Worm (Caenorhabditis elegans) whole organism, L1 larva: ENCODE results near the gene fipr-6.

Experiments
- C16A3.4 ChIP-seq: fragments of 150-350 bp; optimal IDR thresholded peaks from 2 replicates; lab custom pipeline; 2014; ENCODE audit warnings: missing biosample characterization, missing genetic modification characterization
- Y116A8C.19 ChIP-seq: sonication (generic microtip); optimal IDR thresholded peaks from 2 replicates; lab custom pipeline; 2016; ENCODE audit warnings: missing compliant biosample characterization, missing genetic modification characterization, borderline replicate concordance
- alr-1 ChIP-seq: fragments of 200-800 bp; sonication (Bioruptor generic); optimal IDR thresholded peaks from 2 replicates; lab custom pipeline; 2018; ENCODE audit warnings: borderline replicate concordance, mild to moderate bottlenecking, missing genetic modification characterization, missing compliant biosample characterization
- ceh-63 ChIP-seq: fragments of 200-800 bp; sonication (Bioruptor generic); optimal IDR thresholded peaks from 2 replicates; lab custom pipeline; 2018; ENCODE audit warnings: mild to moderate bottlenecking, missing genetic modification characterization, missing compliant biosample characterization
- ceh-82 ChIP-seq, 3 experiments: fragments of 150-350 bp in 1 of 3; sonication (generic microtip) in 2 of 3; optimal IDR thresholded peaks; 2 replicates each; lab custom pipeline; 2014 to 2017; ENCODE audit warnings: missing biosample characterization in 3 of 3, missing genetic modification characterization in 3 of 3
- ceh-88 ChIP-seq: fragments of 200-800 bp; sonication (Bioruptor generic); IDR thresholded peaks from 2 replicates; pipeline ENCODE4 v1.3.6; 2022; ENCODE audit warnings: missing genetic modification characterization, missing compliant biosample characterization
- dpl-1 ChIP-seq, 3 experiments: fragments of 150-350 bp in 2 of 3; sonication (generic microtip) in 1 of 3; optimal IDR thresholded peaks; 2 replicates each; lab custom pipeline; 2014 to 2017; ENCODE audit warnings: missing biosample characterization in 3 of 3, missing genetic modification characterization in 3 of 3, missing genetic modification reagents in 3 of 3
- egl-13 ChIP-seq: sonication (generic microtip); optimal IDR thresholded peaks from 2 replicates; lab custom pipeline; 2016; ENCODE audit warnings: missing genotype, missing genetic modification reagents, missing genetic modification characterization, missing compliant biosample characterization
- egl-27 ChIP-seq, 2 experiments: fragments of 150-350 bp in 1 of 2; sonication (generic microtip); optimal IDR thresholded peaks; 3 replicates each; lab custom pipeline; 2017 to 2018; ENCODE audit warnings: missing biosample characterization in 2 of 2, missing genetic modification characterization in 2 of 2, missing genetic modification reagents in 2 of 2
- elt-2 ChIP-seq: sonication (generic microtip); optimal IDR thresholded peaks from 2 replicates; lab custom pipeline; 2016; ENCODE audit warnings: missing genetic modification characterization, mild to moderate bottlenecking, inconsistent platforms, missing compliant biosample characterization, missing genetic modification reagents
- fkh-4 ChIP-seq: sonication (generic microtip); optimal IDR thresholded peaks from 2 replicates; lab custom pipeline; 2016; ENCODE audit warnings: missing compliant biosample characterization, missing genetic modification characterization, borderline replicate concordance
- fos-1 ChIP-seq: fragments of 150-350 bp; optimal IDR thresholded peaks from 2 replicates; lab custom pipeline; 2014; ENCODE audit warnings: missing biosample characterization, missing genetic modification characterization
- grh-1 ChIP-seq: fragments of 200-800 bp; sonication (Bioruptor generic); IDR thresholded peaks from 2 replicates; pipeline ENCODE4 v1.3.6; 2022; ENCODE audit warnings: missing genetic modification reagents, missing genetic modification characterization, missing compliant biosample characterization
- hlh-17 ChIP-seq: fragments of 200-800 bp; sonication (Bioruptor generic); optimal IDR thresholded peaks from 2 replicates; lab custom pipeline; 2018; ENCODE audit warnings: missing genetic modification characterization, mild to moderate bottlenecking, missing compliant biosample characterization, moderate library complexity, borderline replicate concordance
- hlh-4 ChIP-seq: sonication (generic microtip); optimal IDR thresholded peaks from 2 replicates; lab custom pipeline; 2016; ENCODE audit warnings: mild to moderate bottlenecking, missing genetic modification characterization, missing compliant biosample characterization
- hpl-2 ChIP-seq: fragments of 150-350 bp; optimal IDR thresholded peaks from 2 replicates; lab custom pipeline; 2014; ENCODE audit warnings: missing biosample characterization, missing genetic modification reagents, missing genetic modification characterization
- irx-1 ChIP-seq: sonication (generic microtip); optimal IDR thresholded peaks from 2 replicates; lab custom pipeline; 2016; ENCODE audit warnings: missing genetic modification characterization, missing compliant biosample characterization
- isw-1 ChIP-seq: fragments of 200-800 bp; sonication (Bioruptor generic); IDR thresholded peaks from 2 replicates; pipeline ENCODE4 v1.3.6; 2022; ENCODE audit warnings: missing genetic modification characterization, missing compliant biosample characterization
- lin-15B ChIP-seq: fragments of 150-350 bp; sonication (generic microtip); optimal IDR thresholded peaks from 3 replicates; lab custom pipeline; 2014; ENCODE audit warnings: missing biosample characterization, missing genetic modification characterization
- lsy-2 ChIP-seq, 2 experiments: fragments of 150-350 bp; optimal IDR thresholded peaks; 2 replicates each; lab custom pipeline; 2014; ENCODE audit warnings: missing biosample characterization in 2 of 2, missing genetic modification characterization in 2 of 2
- mab-9 ChIP-seq: fragments of 200-800 bp; sonication (Bioruptor generic); IDR thresholded peaks from 2 replicates; pipeline ENCODE4 v1.3.6; 2022; ENCODE audit warnings: missing genetic modification reagents, missing genetic modification characterization, missing compliant biosample characterization
- mdl-1 ChIP-seq, 2 experiments: fragments of 150-350 bp; optimal IDR thresholded peaks; 2 replicates each; lab custom pipeline; 2014 to 2017; ENCODE audit warnings: missing biosample characterization in 2 of 2, missing genetic modification characterization in 2 of 2, inconsistent platforms in 1 of 2
- mef-2 ChIP-seq: fragments of 150-350 bp; optimal IDR thresholded peaks from 2 replicates; lab custom pipeline; 2014; ENCODE audit warnings: missing biosample characterization, missing genetic modification characterization
- nhr-11 ChIP-seq: fragments of 150-350 bp; optimal IDR thresholded peaks from 2 replicates; lab custom pipeline; 2014; ENCODE audit warnings: missing biosample characterization, missing genetic modification characterization
- nhr-237 ChIP-seq: fragments of 150-350 bp; optimal IDR thresholded peaks from 2 replicates; lab custom pipeline; 2014; ENCODE audit warnings: missing biosample characterization, missing genetic modification characterization
- nhr-28 ChIP-seq: fragments of 150-350 bp; optimal IDR thresholded peaks from 2 replicates; lab custom pipeline; 2014; ENCODE audit warnings: missing biosample characterization, missing genetic modification characterization
- nhr-47 ChIP-seq: sonication (generic microtip); optimal IDR thresholded peaks from 2 replicates; lab custom pipeline; 2016; ENCODE audit warnings: mild to moderate bottlenecking, missing genetic modification characterization, moderate library complexity, missing compliant biosample characterization
- nhr-71 ChIP-seq: sonication (generic microtip); optimal IDR thresholded peaks from 2 replicates; lab custom pipeline; 2016; ENCODE audit warnings: mild to moderate bottlenecking, missing genetic modification characterization, moderate library complexity, missing compliant biosample characterization
- nhr-76 ChIP-seq: sonication (generic microtip); optimal IDR thresholded peaks from 2 replicates; lab custom pipeline; 2017; ENCODE audit warnings: missing biosample characterization, missing genetic modification characterization
- nhr-84 ChIP-seq: sonication (generic microtip); optimal IDR thresholded peaks from 2 replicates; lab custom pipeline; 2017; ENCODE audit warnings: missing biosample characterization, missing genetic modification characterization
- nhr-85 ChIP-seq: sonication (generic microtip); peaks from one replicate; lab custom pipeline; 2016; ENCODE audit warnings: missing genetic modification characterization, inconsistent platforms, missing compliant biosample characterization
- pqm-1 ChIP-seq: sonication (generic microtip); optimal IDR thresholded peaks from 3 replicates; lab custom pipeline; 2017; ENCODE audit warnings: missing biosample characterization, missing genetic modification characterization
- snpc-4 ChIP-seq: fragments of 150-350 bp; optimal IDR thresholded peaks from 2 replicates; lab custom pipeline; 2014; ENCODE audit warnings: missing biosample characterization, missing genetic modification characterization
- sptf-1 ChIP-seq: fragments of 150-350 bp; optimal IDR thresholded peaks from 2 replicates; lab custom pipeline; 2014; ENCODE audit warnings: missing biosample characterization, missing genetic modification characterization
- tbx-2 ChIP-seq: sonication (generic microtip); optimal IDR thresholded peaks from 2 replicates; lab custom pipeline; 2016; ENCODE audit warnings: missing genetic modification characterization, missing compliant biosample characterization
- tlp-1 ChIP-seq: fragments of 150-350 bp; optimal IDR thresholded peaks from 2 replicates; lab custom pipeline; 2014; ENCODE audit warnings: missing biosample characterization, missing genetic modification characterization
- unc-62 ChIP-seq: fragments of 150-350 bp; optimal IDR thresholded peaks from 2 replicates; lab custom pipeline; 2014; ENCODE audit warnings: missing biosample characterization, missing genetic modification reagents, missing genetic modification characterization
- unc-86 ChIP-seq: sonication (generic microtip); optimal IDR thresholded peaks from 2 replicates; lab custom pipeline; 2016; ENCODE audit warnings: missing genetic modification characterization, missing compliant biosample characterization
- unc-98 ChIP-seq: fragments of 200-800 bp; sonication (Bioruptor generic); IDR thresholded peaks from 2 replicates; pipeline ENCODE4 v1.3.6; 2022; ENCODE audit warnings: missing genetic modification characterization, missing compliant biosample characterization
- xbp-1 ChIP-seq: sonication (generic microtip); optimal IDR thresholded peaks from 2 replicates; lab custom pipeline; 2016; ENCODE audit warnings: missing genetic modification characterization, missing compliant biosample characterization
- zag-1 ChIP-seq: fragments of 150-350 bp; optimal IDR thresholded peaks from 2 replicates; lab custom pipeline; 2014; ENCODE audit warnings: missing biosample characterization, missing genetic modification characterization

Gene fipr-6

DNA sequence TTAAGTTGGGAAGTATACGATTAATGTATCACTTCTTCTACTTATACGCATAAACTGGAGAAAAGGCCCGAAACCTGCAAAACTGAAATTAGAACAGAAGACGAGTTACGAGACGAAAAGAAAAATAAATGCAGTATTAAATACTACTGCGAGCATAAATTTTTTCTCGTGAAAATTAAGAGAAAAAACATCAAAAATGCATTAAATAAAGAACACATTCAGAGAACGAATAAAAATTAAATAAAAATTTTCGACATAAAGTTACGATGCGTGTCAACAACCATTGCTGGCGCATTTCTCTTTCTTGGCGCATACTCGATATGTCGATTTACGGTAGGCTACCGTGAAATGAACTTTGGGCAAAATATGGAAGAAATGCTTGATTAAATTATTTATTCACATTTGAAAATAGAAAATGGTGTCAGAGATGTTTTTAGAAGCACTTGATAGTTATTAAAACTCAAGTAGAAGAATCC, 26.1 kb upstream of the fipr-6 start, which contains the start of the genes ZK856.19 and ZK856.11 (continued):
- no peak for TF ChIP-seq Y116A8C.19
- TF ChIP-seq lsy-2 (tag; optimal IDR thresholded peaks at IDR 0.05; lab: Kevin White, UChicago), result peak; percentile 79 to 88
- no peak for TF ChIP-seq nhr-84 (tag; lab: Kevin White, UChicago)
- TF ChIP-seq snpc-4 (tag; lab: Kevin White, UChicago), result peak; percentile 69
- TF ChIP-seq nhr-76 (tag; lab: Kevin White, UChicago), result no peak
- peak; percentile 86 for TF ChIP-seq nhr-85 (tag; lab: Kevin White, UChicago)
- no peak for TF ChIP-seq egl-27 (tag; optimal IDR thresholded peaks at IDR 0.05; lab: Kevin White, UChicago)
- TF ChIP-seq nhr-71 (tag; lab: Kevin White, UChicago), result peak; percentile 85
- TF ChIP-seq lin-15B (tag; lab: Kevin White, UChicago), result peak; percentile 78
- no peak for TF ChIP-seq hlh-4 (tag; lab: Kevin White, UChicago)
- no peak for TF ChIP-seq nhr-28
- TF ChIP-seq tlp-1, result no peak
- TF ChIP-seq pqm-1, result no peak
- peak; percentile 58 to 73 (median 72) for TF ChIP-seq dpl-1 (GFP tag; optimal IDR thresholded peaks at IDR 0.05; lab: Kevin White, UChicago)
- peak; percentile 78 for TF ChIP-seq tbx-2 (tag; lab: Kevin White, UChicago)
- no peak for TF ChIP-seq unc-62 (GFP tag; lab: Kevin White, UChicago)
- peak; percentile 31 for TF ChIP-seq elt-2 (tag; lab: Kevin White, UChicago)
- peak; percentile 83 for TF ChIP-seq nhr-47 (tag; lab: Kevin White, UChicago)
- TF ChIP-seq isw-1 (GFP tag; lab: Robert Waterston, UW), result peak; percentile 58
- TF ChIP-seq hlh-17 (GFP tag; lab: Kevin White, UChicago), result no peak
- no peak for TF ChIP-seq unc-98
- peak; percentile 27 for TF ChIP-seq fos-1 (tag; lab: Kevin White, UChicago)
- TF ChIP-seq egl-13 (tag; lab: Kevin White, UChicago), result no peak
- peak; percentile 68 for TF ChIP-seq C16A3.4
- TF ChIP-seq nhr-237, result no peak
- no peak for TF ChIP-seq mab-9 (GFP tag; lab: Robert Waterston, UW)
- TF ChIP-seq grh-1 (GFP tag; lab: Robert Waterston, UW), result peak; percentile 55; the same call in 1 of the 2 replicates
- no peak for TF ChIP-seq mdl-1 (tag; optimal IDR thresholded peaks at IDR 0.05; lab: Kevin White, UChicago)
- TF ChIP-seq xbp-1, result peak; percentile 77
- peak; percentile 33 for TF ChIP-seq nhr-11
- peak; percentile 21 to 47 (median 40) for TF ChIP-seq ceh-82 (tag; optimal IDR thresholded peaks at IDR 0.05; lab: Kevin White, UChicago)
- TF ChIP-seq mef-2 (tag; lab: Kevin White, UChicago), result no peak

DNA sequence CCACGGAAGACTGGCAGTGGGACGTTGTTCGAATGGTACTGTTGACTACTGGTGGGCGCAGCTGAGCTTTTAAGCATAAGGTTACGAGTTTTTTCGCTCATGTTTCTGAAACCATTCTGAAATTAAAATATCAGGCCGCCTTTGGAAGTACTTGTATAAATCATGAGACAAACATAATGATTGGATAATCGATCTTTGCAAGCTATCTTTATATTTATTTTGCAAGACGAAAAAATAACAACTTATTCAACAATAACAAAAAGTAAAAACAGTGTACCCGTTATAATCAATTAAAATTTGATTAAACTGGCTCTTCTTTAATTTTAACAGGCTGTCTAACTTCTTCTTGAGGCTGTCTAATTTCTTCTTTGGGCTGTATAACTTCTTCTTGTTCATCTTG, 25.5 kb upstream of the fipr-6 start, which contains the start of gene ZK856.16:
TSS of gene ZK856.16 (minus strand) at position 101 of the 400 bp plus-strand sequence.
- no peak for TF ChIP-seq tlp-1
- TF ChIP-seq C16A3.4, result no peak
- no peak for TF ChIP-seq hpl-2 (GFP tag; lab: Kevin White, UChicago)
- no peak for TF ChIP-seq xbp-1
- no peak for TF ChIP-seq pqm-1
- TF ChIP-seq Y116A8C.19, result no peak
- TF ChIP-seq lsy-2 (tag; optimal IDR thresholded peaks at IDR 0.05; lab: Kevin White, UChicago), result no peak

DNA sequence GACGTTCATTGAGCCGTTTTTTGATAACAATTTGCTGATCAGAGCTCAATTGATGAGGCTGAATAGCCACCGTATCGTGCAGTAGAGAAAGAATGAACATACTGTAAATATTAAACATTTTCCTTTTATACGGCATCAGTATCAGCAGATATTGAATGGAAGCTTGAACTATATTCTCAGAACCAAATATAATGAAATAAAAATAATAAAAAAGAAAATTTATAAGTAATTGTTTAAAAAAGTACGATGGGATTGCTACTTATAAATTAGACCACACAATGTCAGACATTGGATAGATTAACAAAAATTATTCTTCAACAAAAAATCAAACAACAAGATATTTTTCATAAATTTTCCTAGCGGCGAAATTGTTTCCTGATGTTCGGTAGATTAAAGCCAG, 24.5 kb upstream of the fipr-6 start, which contains the start of gene rpc-25:
TSS of gene rpc-25 (minus strand) at position 101 of the 400 bp plus-strand sequence.
- TF ChIP-seq fkh-4 (tag; lab: Kevin White, UChicago), result no peak
- TF ChIP-seq unc-86, result no peak
- TF ChIP-seq ceh-63 (GFP tag; lab: Kevin White, UChicago), result no peak
- no peak for TF ChIP-seq sptf-1 (tag; lab: Kevin White, UChicago)
- no peak for TF ChIP-seq zag-1
- TF ChIP-seq dpl-1 (GFP tag; optimal IDR thresholded peaks at IDR 0.05; lab: Kevin White, UChicago), result no peak
- no peak for TF ChIP-seq nhr-47 (tag; lab: Kevin White, UChicago)
- no peak for TF ChIP-seq irx-1 (tag; lab: Kevin White, UChicago)
- no peak for TF ChIP-seq unc-62 (GFP tag; lab: Kevin White, UChicago)
- no peak for TF ChIP-seq alr-1 (tag; lab: Kevin White, UChicago)
- TF ChIP-seq nhr-11, result no peak
- no peak for TF ChIP-seq ceh-88 (GFP tag; lab: Robert Waterston, UW)
- no peak for TF ChIP-seq tbx-2 (tag; lab: Kevin White, UChicago)
